Worm (Caenorhabditis elegans) whole organism, midembryonic: ENCODE data around the gene F32H5.3.

Experiments used
- T22C8.4 ChIP-seq: fragments of 200-800 bp; sonication (Bioruptor generic); IDR thresholded peaks from 2 replicates; pipeline ENCODE4 v1.3.6; 2022; ENCODE audit warnings: missing genetic modification characterization, missing compliant biosample characterization
- cog-1 ChIP-seq: sonication (generic microtip); optimal IDR thresholded peaks from 2 replicates; lab custom pipeline; 2016; ENCODE audit warnings: missing genetic modification characterization, missing compliant biosample characterization
- flt-1 ChIP-seq: fragments of 200-800 bp; sonication (Bioruptor generic); IDR thresholded peaks from 2 replicates; pipeline ENCODE4 v1.3.6; 2022; ENCODE audit warnings: missing genetic modification characterization, missing compliant biosample characterization
- klf-2 ChIP-seq: fragments of 200-800 bp; sonication (Bioruptor generic); conservative IDR thresholded peaks from 2 replicates; pipeline ENCODE4 v1.3.6; 2022; ENCODE audit warnings: missing genetic modification reagents, missing genetic modification characterization, missing compliant biosample characterization
- med-1 ChIP-seq: sonication (generic microtip); optimal IDR thresholded peaks from 2 replicates; lab custom pipeline; 2017; ENCODE audit warnings: missing genetic modification characterization, mild to moderate bottlenecking, missing compliant biosample characterization, antibody characterized with exemption, missing genetic modification reagents; ENCODE audit not compliant: insufficient read depth
- ref-1 ChIP-seq: fragments of 200-800 bp; sonication (Bioruptor generic); conservative IDR thresholded peaks from 2 replicates; pipeline ENCODE4 v1.3.6; 2022; ENCODE audit warnings: missing genetic modification reagents, missing genetic modification characterization, missing compliant biosample characterization
- tab-1 ChIP-seq: fragments of 200-800 bp; sonication (Bioruptor generic); IDR thresholded peaks from 2 replicates; pipeline ENCODE4 v1.3.6; 2022; ENCODE audit warnings: missing genetic modification characterization, missing compliant biosample characterization
- ztf-23 ChIP-seq: fragments of 200-800 bp; sonication (Bioruptor generic); IDR thresholded peaks from 2 replicates; pipeline ENCODE4 v1.3.6; 2022; ENCODE audit warnings: missing genetic modification reagents, missing genetic modification characterization, missing compliant biosample characterization
- ztf-29 ChIP-seq: fragments of 200-800 bp; sonication (Bioruptor generic); IDR thresholded peaks from 2 replicates; pipeline ENCODE4 v1.3.6; 2022; ENCODE audit warnings: missing genetic modification reagents, missing genetic modification characterization, missing compliant biosample characterization

ce11 chrV:13357652-13358281, 1.4 kb upstream of the F32H5.3 start, which contains the start of gene F32H5.1:
- TF ChIP-seq T22C8.4 (GFP tag; lab: Robert Waterston, UW) (no peak), ztf-23 (GFP tag; lab: Robert Waterston, UW) (no peak), med-1 (GFP tag; lab: Kevin White, UChicago) (no peak), klf-2 (GFP tag; lab: Robert Waterston, UW) (no peak), ztf-29 (GFP tag; lab: Robert Waterston, UW) (no peak), tab-1 (GFP tag; lab: Robert Waterston, UW) (no peak), flt-1 (GFP tag; lab: Robert Waterston, UW) (no peak), cog-1 (tag; lab: Kevin White, UChicago) (no peak), ref-1 (GFP tag; lab: Robert Waterston, UW) (no peak)
